Fruit fly (Drosophila melanogaster) Kc167 (cell line): ENCODE measurements around the gene CG4768.

Experiments
- h ChIP-seq: fragments of >200 bp; optimal IDR thresholded peaks from 3 replicates; lab custom pipeline; 2018; ENCODE audit warnings: missing external identifiers
- psq ChIP-seq: fragments of >200 bp; optimal IDR thresholded peaks from 2 replicates; lab custom pipeline; 2017; ENCODE audit warnings: missing external identifiers

dm6 chrX:16757645-16758044, 34.3 kb upstream of the CG4768 start:
- TF ChIP-seq psq (lab: Kevin White, UChicago) (no peak), h (lab: Kevin White, UChicago) (no peak)
